Worm (Caenorhabditis elegans) whole organism, L4 larva: ENCODE results near the gene fbxb-115.
A peak's percentile ranks its signal among the peaks of the same experiment; 100 is the strongest.

Experiments used
- D1046.2 ChIP-seq: fragments of 200-800 bp; sonication (Bioruptor generic); IDR thresholded peaks from 2 replicates; pipeline ENCODE4 v1.3.6; 2022; ENCODE audit warnings: missing genetic modification characterization, missing compliant biosample characterization
- F44E2.7 ChIP-seq: fragments of 200-800 bp; sonication (Bioruptor generic); IDR thresholded peaks from 2 replicates; pipeline ENCODE4 v2.1.2; 2022; ENCODE audit warnings: missing genetic modification characterization, missing compliant biosample characterization
- R02D3.7 ChIP-seq: fragments of 150-350 bp; sonication (generic microtip); optimal IDR thresholded peaks from 3 replicates; lab custom pipeline; 2014; ENCODE audit warnings: missing biosample characterization, missing genetic modification characterization
- T20F7.1 ChIP-seq: fragments of 200-800 bp; sonication (Bioruptor generic); optimal IDR thresholded peaks from 2 replicates; lab custom pipeline; 2018; ENCODE audit warnings: mild to moderate bottlenecking, missing genetic modification characterization, missing compliant biosample characterization
- Y48G9A.11 ChIP-seq: fragments of 200-800 bp; sonication (Bioruptor generic); IDR thresholded peaks from 2 replicates; pipeline ENCODE4 v1.3.6; 2022; ENCODE audit warnings: missing genetic modification reagents, missing genetic modification characterization, missing compliant biosample characterization
- aha-1 ChIP-seq: fragments of 150-350 bp; peaks from one replicate; lab custom pipeline; 2014; ENCODE audit warnings: missing biosample characterization, missing genetic modification characterization
- attf-4 ChIP-seq: sonication (generic microtip); optimal IDR thresholded peaks from 3 replicates; lab custom pipeline; 2017; ENCODE audit warnings: missing biosample characterization, missing genetic modification characterization
- cey-2 ChIP-seq: sonication (generic microtip); optimal IDR thresholded peaks from 3 replicates; lab custom pipeline; 2017; ENCODE audit warnings: missing genetic modification characterization, mild to moderate bottlenecking, missing compliant biosample characterization, antibody characterized with exemption, borderline replicate concordance; ENCODE audit not compliant: insufficient read depth
- daf-16 ChIP-seq, 3 experiments: sonication (generic microtip); optimal IDR thresholded peaks; 2 replicates each; lab custom pipeline; 2016 to 2017; ENCODE audit warnings: missing genetic modification characterization in 3 of 3, missing genetic modification reagents in 3 of 3, mild to moderate bottlenecking in 2 of 3, missing compliant biosample characterization in 2 of 3, missing biosample characterization in 1 of 3, moderate library complexity in 1 of 3
- dmd-6 ChIP-seq: fragments of 200-800 bp; sonication (Bioruptor generic); IDR thresholded peaks from 2 replicates; pipeline ENCODE4 v1.3.6; 2022; ENCODE audit warnings: missing genetic modification reagents, missing genetic modification characterization, missing compliant biosample characterization
- dmd-9 ChIP-seq: fragments of 200-800 bp; sonication (Bioruptor generic); IDR thresholded peaks from 2 replicates; pipeline ENCODE4 v1.3.6; 2022; ENCODE audit warnings: missing genetic modification reagents, missing genetic modification characterization, missing compliant biosample characterization
- dpl-1 ChIP-seq: fragments of 150-350 bp; optimal IDR thresholded peaks from 2 replicates; lab custom pipeline; 2014; ENCODE audit warnings: missing biosample characterization, missing genetic modification reagents, missing genetic modification characterization
- dve-1 ChIP-seq: sonication (generic microtip); optimal IDR thresholded peaks from 2 replicates; lab custom pipeline; 2017; ENCODE audit warnings: antibody characterized with exemption, mild to moderate bottlenecking, missing genetic modification characterization, missing compliant biosample characterization; ENCODE audit not compliant: insufficient read depth
- gei-8 ChIP-seq: fragments of 200-800 bp; sonication (Bioruptor generic); optimal IDR thresholded peaks from 2 replicates; lab custom pipeline; 2018; ENCODE audit warnings: mild to moderate bottlenecking, missing genetic modification characterization, missing compliant biosample characterization
- hlh-30 ChIP-seq: sonication (generic microtip); optimal IDR thresholded peaks from 2 replicates; lab custom pipeline; 2017; ENCODE audit warnings: antibody characterized with exemption, mild to moderate bottlenecking, missing genetic modification characterization, missing compliant biosample characterization; ENCODE audit not compliant: insufficient read depth
- hmg-1.1 ChIP-seq: fragments of 200-800 bp; sonication (Bioruptor generic); IDR thresholded peaks from 2 replicates; pipeline ENCODE4 v1.3.6; 2022; ENCODE audit warnings: missing genetic modification reagents, missing genetic modification characterization, missing compliant biosample characterization
- lin-1 ChIP-seq: fragments of 200-800 bp; sonication (Bioruptor generic); IDR thresholded peaks from 2 replicates; pipeline ENCODE4 v1.3.6; 2022; ENCODE audit warnings: missing genetic modification reagents, missing genetic modification characterization, missing compliant biosample characterization
- lin-15B ChIP-seq: fragments of 150-350 bp; sonication (generic microtip); optimal IDR thresholded peaks from 3 replicates; lab custom pipeline; 2014; ENCODE audit warnings: missing biosample characterization, missing genetic modification characterization
- lsy-2 ChIP-seq, 2 experiments: fragments of 150-350 bp in 1 of 2; sonication (generic microtip) in 1 of 2; optimal IDR thresholded peaks; 2 replicates each; lab custom pipeline; 2014 to 2017; ENCODE audit warnings: missing biosample characterization in 2 of 2, missing genetic modification characterization in 2 of 2
- mdl-1 ChIP-seq, 2 experiments: fragments of 150-350 bp in 1 of 2; sonication (generic microtip) in 1 of 2; optimal IDR thresholded peaks; 2 replicates each; lab custom pipeline; 2014 to 2017; ENCODE audit warnings: missing biosample characterization in 2 of 2, missing genetic modification characterization in 2 of 2
- mep-1 ChIP-seq: fragments of 150-350 bp; sonication (generic microtip); optimal IDR thresholded peaks from 3 replicates; lab custom pipeline; 2014; ENCODE audit warnings: missing biosample characterization, missing genetic modification characterization
- mes-2 ChIP-seq: sonication (generic microtip); optimal IDR thresholded peaks from 2 replicates; lab custom pipeline; 2016; ENCODE audit warnings: missing genotype, mild to moderate bottlenecking, missing genetic modification characterization, missing compliant biosample characterization; ENCODE audit not compliant: poor library complexity, severe bottlenecking
- nhr-10 ChIP-seq: fragments of 150-350 bp; optimal IDR thresholded peaks from 2 replicates; lab custom pipeline; 2014; ENCODE audit warnings: missing biosample characterization, missing genetic modification characterization
- nhr-11 ChIP-seq: fragments of 150-350 bp; optimal IDR thresholded peaks from 2 replicates; lab custom pipeline; 2014; ENCODE audit warnings: missing biosample characterization, missing genetic modification characterization
- nhr-111 ChIP-seq: fragments of 200-800 bp; sonication (Bioruptor generic); optimal IDR thresholded peaks from 2 replicates; lab custom pipeline; 2018; ENCODE audit warnings: mild to moderate bottlenecking, missing genetic modification characterization, missing compliant biosample characterization
- nhr-48 ChIP-seq: sonication (generic microtip); optimal IDR thresholded peaks from 2 replicates; lab custom pipeline; 2016; ENCODE audit warnings: mild to moderate bottlenecking, missing genetic modification characterization, missing compliant biosample characterization
- php-3 ChIP-seq: fragments of 200-800 bp; sonication (Bioruptor generic); IDR thresholded peaks from 2 replicates; pipeline ENCODE4 v1.3.6; 2022; ENCODE audit warnings: missing genetic modification reagents, missing genetic modification characterization, missing compliant biosample characterization
- rbr-2 ChIP-seq: sonication (generic microtip); optimal IDR thresholded peaks from 2 replicates; lab custom pipeline; 2016; ENCODE audit warnings: missing genotype, missing genetic modification characterization, missing compliant biosample characterization
- saeg-2 ChIP-seq: fragments of 200-800 bp; sonication (Bioruptor generic); IDR thresholded peaks from 2 replicates; pipeline ENCODE4 v1.3.6; 2022; ENCODE audit warnings: missing genetic modification reagents, missing genetic modification characterization, missing compliant biosample characterization
- set-16 ChIP-seq: fragments of 200-800 bp; sonication (Bioruptor generic); IDR thresholded peaks from 2 replicates; pipeline ENCODE4 v1.3.6; 2022; ENCODE audit warnings: missing genetic modification reagents, missing genetic modification characterization, missing compliant biosample characterization
- skn-1 ChIP-seq: fragments of 150-350 bp; optimal IDR thresholded peaks from 2 replicates; lab custom pipeline; 2014; ENCODE audit warnings: missing biosample characterization, missing genetic modification characterization
- unc-130 ChIP-seq: sonication (generic microtip); optimal IDR thresholded peaks from 2 replicates; lab custom pipeline; 2016; ENCODE audit warnings: missing genetic modification reagents, missing genetic modification characterization, missing compliant biosample characterization
- unc-39 ChIP-seq: sonication (generic microtip); optimal IDR thresholded peaks from 2 replicates; lab custom pipeline; 2017; ENCODE audit warnings: missing biosample characterization, missing genetic modification characterization
- zfp-2 ChIP-seq: sonication (generic microtip); optimal IDR thresholded peaks from 2 replicates; lab custom pipeline; 2016; ENCODE audit warnings: mild to moderate bottlenecking, missing genetic modification characterization, missing compliant biosample characterization
- ztf-7 ChIP-seq: fragments of 150-350 bp; optimal IDR thresholded peaks from 2 replicates; lab custom pipeline; 2014; ENCODE audit warnings: missing biosample characterization, missing genetic modification characterization

Gene fbxb-115

ce11 chrV:19203299-19203698, 36.7 kb downstream of the fbxb-115 start, which contains the start of gene Y39B6A.1 (continued):
- TF ChIP-seq F44E2.7, result no peak
- TF ChIP-seq saeg-2 (GFP tag; lab: Robert Waterston, UW), result no peak
- no peak for TF ChIP-seq unc-39 (tag; lab: Kevin White, UChicago)
- TF ChIP-seq nhr-48, result no peak
- peak in 1 of 2 experiments; percentile 34 for TF ChIP-seq mdl-1 (tag; optimal IDR thresholded peaks at IDR 0.05; lab: Kevin White, UChicago)

- TF ChIP-seq saeg-2 (GFP tag; lab: Robert Waterston, UW), result no peak
- TF ChIP-seq php-3, result 0 out of 2 replicates have a peak, but pooled peaks have one; percentile 11
- TF ChIP-seq set-16 (GFP tag; lab: Robert Waterston, UW), result peak; percentile 89
Observed at ce11 chrV:19202800-19203199, 37.2 kb downstream of the fbxb-115 start.

ce11 chrV:19201190-19201589, 38.8 kb downstream of the fbxb-115 start:
- TF ChIP-seq daf-16 (GFP tag; optimal IDR thresholded peaks at IDR 0.05; lab: Kevin White, UChicago) (no peak), daf-16 (tag; optimal IDR thresholded peaks at IDR 0.05; lab: Kevin White, UChicago) (no peak), mep-1 (tag; lab: Kevin White, UChicago) (no peak), gei-8 (GFP tag; lab: Kevin White, UChicago) (no peak), nhr-111 (GFP tag; lab: Kevin White, UChicago) (no peak), lin-1 (GFP tag; lab: Robert Waterston, UW) (no peak), attf-4 (tag; lab: Kevin White, UChicago) (no peak), set-16 (GFP tag; lab: Robert Waterston, UW) (peak; percentile 79), unc-39 (tag; lab: Kevin White, UChicago) (no peak), dmd-9 (GFP tag; lab: Robert Waterston, UW) (no peak)

ce11 chrV:19189963-19190597, 49.9 kb downstream of the fbxb-115 start, which contains the start of the genes Y39B6A.3 and pph-5:
Gene Y39B6A.3, minus strand, starts transcription at chrV:19190013.
Gene pph-5, plus strand, starts transcription at chrV:19190547.
- TF ChIP-seq nhr-10 (tag; lab: Kevin White, UChicago) (no peak), mes-2 (peak; percentile 48), dve-1 (tag; lab: Kevin White, UChicago) (peak; percentile 19), D1046.2 (GFP tag; lab: Robert Waterston, UW) (no peak), lin-15B (tag; lab: Kevin White, UChicago) (no peak), cey-2 (no peak), hlh-30 (tag; lab: Kevin White, UChicago) (no peak), R02D3.7 (tag; lab: Kevin White, UChicago) (peak; percentile 94), rbr-2 (peak; percentile 35), nhr-11 (peak; percentile 14), dmd-6 (GFP tag; lab: Robert Waterston, UW) (no peak), skn-1 (tag; lab: Kevin White, UChicago) (no peak), hmg-1.1 (GFP tag; lab: Robert Waterston, UW) (0 out of 2 replicates have a peak, but pooled peaks have one; percentile 26), T20F7.1 (GFP tag; lab: Kevin White, UChicago) (peak; percentile 100), zfp-2 (no peak), Y48G9A.11 (peak; percentile 99), mep-1 (tag; lab: Kevin White, UChicago) (peak; percentile 48), unc-130 (GFP tag; lab: Kevin White, UChicago) (no peak), aha-1 (tag; lab: Kevin White, UChicago) (peak; percentile 24), ztf-7 (tag; lab: Kevin White, UChicago) (no peak), dpl-1 (GFP tag; lab: Kevin White, UChicago) (peak; percentile 37), lsy-2 (tag; optimal IDR thresholded peaks at IDR 0.05; lab: Kevin White, UChicago) (peak in 1 of 2 experiments; percentile 42)
